Fruit fly (Drosophila melanogaster) whole organism, embryonic: ENCODE results near the gene RpS29.
A peak's percentile ranks its signal among the peaks of the same experiment; 100 is the strongest.

Experiments
- Atf3 ChIP-seq: fragments of 200-800 bp; sonication (Bioruptor generic); optimal IDR thresholded peaks from 3 replicates; lab custom pipeline; 2016; ENCODE audit warnings: missing biosample characterization, missing genetic modification characterization
- Bgb ChIP-seq: fragments of 200-800 bp; sonication (Bioruptor generic); IDR thresholded peaks from 2 replicates; pipeline ENCODE4 v1.3.6; 2022; ENCODE audit warnings: missing biosample characterization, missing genetic modification characterization; ENCODE audit not compliant: partially characterized antibody
- CG10366 ChIP-seq: fragments of 200-800 bp; sonication (Bioruptor generic); IDR thresholded peaks from 2 replicates; pipeline ENCODE4 v1.3.6; 2022; ENCODE audit warnings: missing biosample characterization, missing genetic modification characterization
- CG11560 ChIP-seq: fragments of 200-800 bp; sonication (Bioruptor generic); IDR thresholded peaks from 3 replicates; pipeline ENCODE4 v1.3.6; 2022; ENCODE audit warnings: missing biosample characterization, missing genetic modification characterization
- CG14050 ChIP-seq: fragments of 200-800 bp; sonication (Bioruptor generic); IDR thresholded peaks from 3 replicates; pipeline ENCODE4 v1.3.6; 2022; ENCODE audit warnings: missing biosample characterization, missing genetic modification characterization
- CG14667 ChIP-seq: fragments of 200-800 bp; sonication (Bioruptor generic); IDR thresholded peaks from 2 replicates; pipeline ENCODE4 v1.3.6; 2022; ENCODE audit warnings: missing biosample characterization, missing genetic modification characterization
- CG16813 ChIP-seq: fragments of 200-800 bp; sonication (Bioruptor generic); IDR thresholded peaks from 3 replicates; pipeline ENCODE4 v1.3.6; 2022; ENCODE audit warnings: missing biosample characterization, missing genetic modification characterization; ENCODE audit not compliant: partially characterized antibody
- CG17829 ChIP-seq: fragments of 200-800 bp; optimal IDR thresholded peaks from 2 replicates; lab custom pipeline; 2019; ENCODE audit warnings: missing biosample characterization, mild to moderate bottlenecking, missing genetic modification characterization, moderate library complexity
- CG18476 ChIP-seq: fragments of 200-800 bp; sonication (Bioruptor generic); optimal IDR thresholded peaks from 2 replicates; lab custom pipeline; 2016; ENCODE audit warnings: missing biosample characterization, mild to moderate bottlenecking, missing genetic modification characterization
- CG2116 ChIP-seq: fragments of 200-800 bp; sonication (Bioruptor generic); optimal IDR thresholded peaks from 3 replicates; lab custom pipeline; 2018; ENCODE audit warnings: missing biosample characterization, mild to moderate bottlenecking, missing genetic modification characterization
- CG31365 ChIP-seq: fragments of 200-800 bp; sonication (Bioruptor generic); optimal IDR thresholded peaks from 2 replicates; lab custom pipeline; 2018; ENCODE audit warnings: missing biosample characterization, mild to moderate bottlenecking, missing genetic modification characterization
- CG3407 ChIP-seq: fragments of 200-800 bp; sonication (Bioruptor generic); optimal IDR thresholded peaks from 2 replicates; lab custom pipeline; 2018; ENCODE audit warnings: missing biosample characterization, mild to moderate bottlenecking, missing genetic modification characterization
- CG4820 ChIP-seq: fragments of 200-800 bp; sonication (Bioruptor generic); optimal IDR thresholded peaks from 3 replicates; lab custom pipeline; 2016; ENCODE audit warnings: missing biosample characterization, missing genetic modification characterization
- CG6254 ChIP-seq: fragments of 200-800 bp; sonication (Bioruptor generic); optimal IDR thresholded peaks from 3 replicates; lab custom pipeline; 2017; ENCODE audit warnings: mild to moderate bottlenecking, missing biosample characterization, missing genetic modification reagents, missing genetic modification characterization
- CG8281 ChIP-seq: fragments of 200-800 bp; sonication (Bioruptor generic); optimal IDR thresholded peaks from 2 replicates; lab custom pipeline; 2018; ENCODE audit warnings: missing biosample characterization, mild to moderate bottlenecking, missing genetic modification characterization, moderate library complexity
- Camta ChIP-seq: fragments of 200-800 bp; sonication (Bioruptor generic); optimal IDR thresholded peaks from 2 replicates; lab custom pipeline; 2016; ENCODE audit warnings: missing biosample characterization, missing genetic modification characterization
- D ChIP-seq, 2 experiments: fragments of 200-800 bp in 1 of 2; fragments of >200 bp in 1 of 2; sonication (Bioruptor generic) in 1 of 2; optimal IDR thresholded peaks; 2 replicates in 1 of 2; 3 replicates in 1 of 2; lab custom pipeline; 2017; ENCODE audit warnings: mild to moderate bottlenecking in 1 of 2, missing biosample characterization in 1 of 2, missing genetic modification characterization in 1 of 2, missing genetic modification reagents in 1 of 2
- D19B ChIP-seq: fragments of 200-800 bp; sonication (Bioruptor generic); optimal IDR thresholded peaks from 2 replicates; lab custom pipeline; 2017; ENCODE audit warnings: missing biosample characterization, mild to moderate bottlenecking, missing genetic modification characterization
- Doc3 ChIP-seq: fragments of 200-800 bp; sonication (Bioruptor generic); IDR thresholded peaks from 3 replicates; pipeline ENCODE4 v1.3.6; 2022; ENCODE audit warnings: missing biosample characterization, missing genetic modification characterization; ENCODE audit not compliant: partially characterized antibody
- Hand ChIP-seq: fragments of 200-800 bp; sonication (Bioruptor generic); optimal IDR thresholded peaks from 2 replicates; lab custom pipeline; 2017; ENCODE audit warnings: mild to moderate bottlenecking, missing biosample characterization, missing genetic modification reagents, missing genetic modification characterization
- Hr39 ChIP-seq: fragments of >200 bp; optimal IDR thresholded peaks from 2 replicates; lab custom pipeline; 2017
- Jarid2 ChIP-seq: fragments of 200-800 bp; sonication (Bioruptor generic); optimal IDR thresholded peaks from 3 replicates; lab custom pipeline; 2017; ENCODE audit warnings: mild to moderate bottlenecking, missing biosample characterization, missing genetic modification reagents, missing genetic modification characterization
- MBD-R2 ChIP-seq: fragments of 200-800 bp; sonication (Bioruptor generic); IDR thresholded peaks from 2 replicates; pipeline ENCODE4 v1.3.6; 2022; ENCODE audit warnings: missing biosample characterization, missing genetic modification characterization
- MESR4 ChIP-seq: fragments of 200-800 bp; sonication (Bioruptor generic); optimal IDR thresholded peaks from 2 replicates; lab custom pipeline; 2018; ENCODE audit warnings: missing biosample characterization, mild to moderate bottlenecking, missing genetic modification characterization, moderate library complexity
- Max ChIP-seq: fragments of 200-800 bp; sonication (Bioruptor generic); optimal IDR thresholded peaks from 2 replicates; lab custom pipeline; 2016; ENCODE audit warnings: missing biosample characterization, mild to moderate bottlenecking, missing genetic modification characterization
- Myb ChIP-seq: fragments of 200-800 bp; sonication (Bioruptor generic); optimal IDR thresholded peaks from 2 replicates; lab custom pipeline; 2016; ENCODE audit warnings: missing biosample characterization, missing genetic modification characterization
- Optix ChIP-seq: fragments of 200-800 bp; sonication (Bioruptor generic); IDR thresholded peaks from 3 replicates; pipeline ENCODE4 v1.3.6; 2022; ENCODE audit warnings: missing biosample characterization, missing genetic modification characterization
- Sin3A ChIP-seq: fragments of >200 bp; optimal IDR thresholded peaks from 2 replicates; lab custom pipeline; 2018
- Six4 ChIP-seq: fragments of 200-800 bp; sonication (Bioruptor generic); optimal IDR thresholded peaks from 2 replicates; lab custom pipeline; 2016; ENCODE audit warnings: missing biosample characterization, missing genetic modification characterization
- amos ChIP-seq: fragments of 200-800 bp; sonication (Bioruptor generic); IDR thresholded peaks from 2 replicates; pipeline ENCODE4 v1.3.6; 2022; ENCODE audit warnings: missing biosample characterization, missing genetic modification characterization; ENCODE audit not compliant: partially characterized antibody
- bab2 ChIP-seq: fragments of 200-800 bp; sonication (Bioruptor generic); optimal IDR thresholded peaks from 2 replicates; lab custom pipeline; 2016; ENCODE audit warnings: missing biosample characterization, missing genetic modification characterization
- chm ChIP-seq: fragments of 200-800 bp; sonication (Bioruptor generic); IDR thresholded peaks from 2 replicates; pipeline ENCODE4 v1.3.6; 2022; ENCODE audit warnings: missing biosample characterization, missing genetic modification characterization
- chn ChIP-seq: fragments of 200-800 bp; sonication (Bioruptor generic); optimal IDR thresholded peaks from 2 replicates; lab custom pipeline; 2016; ENCODE audit warnings: missing biosample characterization, missing genetic modification characterization
- corto ChIP-seq: fragments of 200-800 bp; sonication (Bioruptor generic); optimal IDR thresholded peaks from 2 replicates; lab custom pipeline; 2016; ENCODE audit warnings: missing biosample characterization, mild to moderate bottlenecking, missing genetic modification characterization, moderate library complexity
- croc ChIP-seq: fragments of 200-800 bp; sonication (Bioruptor generic); conservative IDR thresholded peaks from 3 replicates; pipeline ENCODE4 v1.3.6; 2022; ENCODE audit warnings: missing biosample characterization, missing genetic modification characterization
- crp ChIP-seq, 2 experiments: fragments of 200-800 bp; sonication (Bioruptor generic); optimal IDR thresholded peaks; 2 replicates in 1 of 2; 3 replicates in 1 of 2; lab custom pipeline; 2017; ENCODE audit warnings: missing biosample characterization in 2 of 2, missing genetic modification characterization in 2 of 2, mild to moderate bottlenecking in 1 of 2, moderate library complexity in 1 of 2
- cwo ChIP-seq: fragments of 200-800 bp; sonication (Bioruptor generic); optimal IDR thresholded peaks from 3 replicates; lab custom pipeline; 2017; ENCODE audit warnings: missing biosample characterization, missing genetic modification characterization, mild to moderate bottlenecking, moderate library complexity, missing genetic modification reagents
- fd102C ChIP-seq: fragments of 200-800 bp; sonication (Bioruptor generic); optimal IDR thresholded peaks from 2 replicates; lab custom pipeline; 2018; ENCODE audit warnings: missing biosample characterization, mild to moderate bottlenecking, missing genetic modification characterization, moderate library complexity
- ftz-f1 ChIP-seq: fragments of 200-800 bp; sonication (Bioruptor generic); optimal IDR thresholded peaks from 2 replicates; lab custom pipeline; 2016; ENCODE audit warnings: missing biosample characterization, missing genetic modification characterization
- gce ChIP-seq: fragments of 200-800 bp; sonication (Bioruptor generic); IDR thresholded peaks from 3 replicates; pipeline ENCODE4 v1.3.6; 2022; ENCODE audit warnings: missing biosample characterization, missing genetic modification characterization
- grn ChIP-seq: fragments of 200-800 bp; sonication (Bioruptor generic); optimal IDR thresholded peaks from 3 replicates; lab custom pipeline; 2017; ENCODE audit warnings: missing biosample characterization, missing genetic modification characterization
- kah ChIP-seq: fragments of 200-800 bp; sonication (Bioruptor generic); optimal IDR thresholded peaks from 2 replicates; lab custom pipeline; 2018; ENCODE audit warnings: missing biosample characterization, mild to moderate bottlenecking, missing genetic modification characterization
- onecut ChIP-seq: fragments of 200-800 bp; sonication (Bioruptor generic); IDR thresholded peaks from 2 replicates; pipeline ENCODE4 v1.3.6; 2022; ENCODE audit warnings: missing biosample characterization, missing genetic modification characterization
- phol ChIP-seq: fragments of 200-800 bp; sonication (Bioruptor generic); optimal IDR thresholded peaks from 3 replicates; lab custom pipeline; 2018; ENCODE audit warnings: missing biosample characterization, mild to moderate bottlenecking, missing genetic modification characterization, moderate library complexity
- pnt ChIP-seq: fragments of 200-800 bp; sonication (Bioruptor generic); optimal IDR thresholded peaks from 3 replicates; lab custom pipeline; 2016; ENCODE audit warnings: missing biosample characterization, missing genetic modification characterization
- sc ChIP-seq, 3 experiments: fragments of >200 bp in 2 of 3; fragments of 200-800 bp in 1 of 3; sonication (Bioruptor generic) in 1 of 3; optimal IDR thresholded peaks; 2 replicates in 2 of 3; 3 replicates in 1 of 3; lab custom pipeline; 2017; ENCODE audit warnings: mild to moderate bottlenecking in 1 of 3, missing biosample characterization in 1 of 3, missing genetic modification characterization in 1 of 3, missing genetic modification reagents in 1 of 3
- scrt ChIP-seq: fragments of 200-800 bp; sonication (Bioruptor generic); optimal IDR thresholded peaks from 2 replicates; lab custom pipeline; 2018; ENCODE audit warnings: missing biosample characterization, mild to moderate bottlenecking, missing genetic modification characterization, moderate library complexity
- shn ChIP-seq: fragments of 200-800 bp; sonication (Bioruptor generic); optimal IDR thresholded peaks from 3 replicates; lab custom pipeline; 2016; ENCODE audit warnings: missing biosample characterization, missing genetic modification characterization
- slbo ChIP-seq: fragments of 200-800 bp; sonication (Bioruptor generic); IDR thresholded peaks from 2 replicates; pipeline ENCODE4 v1.3.6; 2022; ENCODE audit warnings: missing biosample characterization, missing genetic modification characterization
- tx ChIP-seq: fragments of 200-800 bp; sonication (Bioruptor generic); optimal IDR thresholded peaks from 2 replicates; lab custom pipeline; 2016; ENCODE audit warnings: missing biosample characterization, missing genetic modification characterization
- wor ChIP-seq: fragments of 200-800 bp; sonication (Bioruptor generic); IDR thresholded peaks from 2 replicates; pipeline ENCODE4 v1.3.6; 2022; ENCODE audit warnings: missing biosample characterization, missing genetic modification characterization

Gene RpS29

dm6 chr3R:9754487-9754886, 23.4 kb upstream of the RpS29 start, which contains the start of gene Tti1:
Gene Tti1, minus strand, starts transcription at chr3R:9754686.
- TF ChIP-seq Optix (GFP tag; lab: Robert Waterston, UW) (no peak), CG17829 (no peak), crp (GFP tag; optimal IDR thresholded peaks at IDR 0.05; lab: Kevin White, UChicago) (peak; percentile 39 to 91), croc (GFP tag; lab: Robert Waterston, UW) (no peak), grn (GFP tag; lab: Kevin White, UChicago) (no peak), onecut (no peak), fd102C (GFP tag; lab: Kevin White, UChicago) (no peak), CG8281 (no peak), Bgb (GFP tag; lab: Robert Waterston, UW) (peak; percentile 46; the same call in 1 of the 2 replicates), Hr39 (lab: Kevin White, UChicago) (no peak), CG11560 (no peak), chm (GFP tag; lab: Robert Waterston, UW) (no peak), CG14667 (no peak), scrt (GFP tag; lab: Kevin White, UChicago) (peak; percentile 34), MESR4 (GFP tag; lab: Kevin White, UChicago) (no peak), wor (GFP tag; lab: Robert Waterston, UW) (no peak), gce (GFP tag; lab: Robert Waterston, UW) (no peak), CG31365 (tag; lab: Kevin White, UChicago) (no peak), Hand (GFP tag; lab: Kevin White, UChicago) (no peak), bab2 (GFP tag; lab: Kevin White, UChicago) (no peak), shn (GFP tag; lab: Kevin White, UChicago) (no peak), amos (GFP tag; lab: Robert Waterston, UW) (peak; percentile 47; the same call in 1 of the 2 replicates), CG6254 (GFP tag; lab: Kevin White, UChicago) (no peak), D (optimal IDR thresholded peaks at IDR 0.05; lab: Kevin White, UChicago) (no peak), D (GFP tag; optimal IDR thresholded peaks at IDR 0.05; lab: Kevin White, UChicago) (no peak), Camta (GFP tag; lab: Kevin White, UChicago) (no peak), Atf3 (GFP tag; lab: Kevin White, UChicago) (no peak), CG18476 (GFP tag; lab: Kevin White, UChicago) (no peak), CG3407 (no peak), CG14050 (GFP tag; lab: Robert Waterston, UW) (no peak), Max (GFP tag; lab: Kevin White, UChicago) (no peak), chn (GFP tag; lab: Kevin White, UChicago) (no peak), CG10366 (GFP tag; lab: Robert Waterston, UW) (no peak), Myb (GFP tag; lab: Kevin White, UChicago) (no peak), D19B (GFP tag; lab: Kevin White, UChicago) (no peak), Jarid2 (GFP tag; lab: Kevin White, UChicago) (no peak), Sin3A (peak; percentile 26), cwo (GFP tag; lab: Kevin White, UChicago) (no peak), phol (tag; lab: Kevin White, UChicago) (no peak), CG2116 (GFP tag; lab: Kevin White, UChicago) (no peak), corto (GFP tag; lab: Kevin White, UChicago) (no peak), CG4820 (GFP tag; lab: Kevin White, UChicago) (no peak), slbo (GFP tag; lab: Robert Waterston, UW) (no peak), CG16813 (GFP tag; lab: Robert Waterston, UW) (no peak), sc (optimal IDR thresholded peaks at IDR 0.05; lab: Kevin White, UChicago) (no peak), sc (GFP tag; optimal IDR thresholded peaks at IDR 0.05; lab: Kevin White, UChicago) (no peak), ftz-f1 (no peak), kah (no peak), Six4 (GFP tag; lab: Kevin White, UChicago) (no peak), Doc3 (GFP tag; lab: Robert Waterston, UW) (0 out of 3 replicates have a peak, but pooled peaks have one; percentile 43), tx (GFP tag; lab: Kevin White, UChicago) (no peak), MBD-R2 (GFP tag; lab: Robert Waterston, UW) (peak; percentile 84), pnt (no peak)
